Fruit fly (Drosophila melanogaster): ENCODE results near the gene ppk10.

The ppk10 gene

DNA sequence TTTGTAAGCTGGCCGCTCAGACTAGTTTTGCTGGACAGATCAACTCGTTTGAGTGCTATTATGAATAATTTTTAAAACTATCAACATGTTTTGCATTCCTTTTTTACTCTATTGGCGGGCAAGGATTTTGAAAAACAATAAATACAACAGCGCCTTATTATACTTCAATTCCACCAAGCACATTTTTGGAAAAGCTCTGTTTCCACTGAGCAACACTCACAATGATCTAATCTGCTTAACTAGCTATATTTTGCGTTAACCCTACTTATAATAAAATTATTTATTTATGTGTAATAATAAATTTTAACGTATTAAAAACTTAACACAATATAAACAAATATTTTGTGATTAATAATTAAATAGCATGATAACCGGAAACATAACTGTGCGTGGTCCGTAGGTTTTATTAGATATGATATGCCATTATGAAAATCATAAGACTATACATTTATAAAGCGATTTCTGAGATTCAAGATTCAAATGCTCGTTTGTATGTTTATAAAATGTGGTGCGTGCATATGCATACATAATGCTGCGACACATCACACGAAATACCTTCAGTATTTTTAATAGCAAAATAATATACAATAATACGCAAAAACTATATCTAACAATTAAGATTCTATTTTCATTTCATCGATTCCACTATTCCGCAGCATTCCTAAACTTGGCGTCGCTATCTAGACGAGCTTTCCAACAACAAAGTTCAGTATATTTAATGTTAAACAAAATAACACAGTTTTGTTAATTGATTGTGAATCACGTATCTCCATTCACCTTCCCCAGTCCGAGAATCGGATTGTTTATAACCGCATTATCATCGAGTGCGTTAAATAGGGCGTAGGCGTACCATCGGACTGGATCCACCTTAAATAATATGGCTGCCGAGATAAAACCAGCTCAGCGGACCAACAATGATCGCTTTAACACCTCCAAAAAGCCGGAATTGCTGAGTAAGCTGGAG lies 29.3 kb downstream of the ppk10 start, which contains the start of the genes pie and Wdfy2:
Gene pie (minus strand): TSS at position 138 of the 964 bp plus-strand sequence.
Gene Wdfy2 (plus strand): TSS at position 649 of the 964 bp plus-strand sequence.
- no peak for TF ChIP-seq CG17801 (GFP tag; optimal IDR thresholded peaks at IDR 0.05; ENCODE audit: partially characterized antibody)

DNA sequence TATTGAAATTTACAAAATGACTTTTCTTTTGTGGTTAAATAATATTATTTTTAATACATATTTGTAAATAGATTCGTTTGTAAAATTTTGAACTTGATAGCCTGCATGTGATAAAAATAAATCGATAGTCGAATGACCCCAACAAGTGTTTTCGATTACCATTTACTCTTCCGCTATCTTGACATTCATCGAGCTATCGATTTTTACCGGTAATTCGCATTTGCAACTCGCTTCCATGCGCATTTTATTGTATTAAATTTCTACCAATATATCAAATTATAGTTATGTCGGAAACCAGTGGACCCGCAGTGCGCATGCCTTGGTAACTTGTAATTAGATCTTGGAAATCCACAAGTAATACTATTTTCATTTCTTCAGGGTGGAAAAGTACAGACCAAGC lies 33.2 kb downstream of the ppk10 start, which contains the start of gene RfC3:
Gene RfC3 (plus strand): TSS at position 210 of the 400 bp plus-strand sequence.
- TF ChIP-seq CG17801 (GFP tag; optimal IDR thresholded peaks at IDR 0.05; ENCODE audit: partially characterized antibody) = no peak

DNA sequence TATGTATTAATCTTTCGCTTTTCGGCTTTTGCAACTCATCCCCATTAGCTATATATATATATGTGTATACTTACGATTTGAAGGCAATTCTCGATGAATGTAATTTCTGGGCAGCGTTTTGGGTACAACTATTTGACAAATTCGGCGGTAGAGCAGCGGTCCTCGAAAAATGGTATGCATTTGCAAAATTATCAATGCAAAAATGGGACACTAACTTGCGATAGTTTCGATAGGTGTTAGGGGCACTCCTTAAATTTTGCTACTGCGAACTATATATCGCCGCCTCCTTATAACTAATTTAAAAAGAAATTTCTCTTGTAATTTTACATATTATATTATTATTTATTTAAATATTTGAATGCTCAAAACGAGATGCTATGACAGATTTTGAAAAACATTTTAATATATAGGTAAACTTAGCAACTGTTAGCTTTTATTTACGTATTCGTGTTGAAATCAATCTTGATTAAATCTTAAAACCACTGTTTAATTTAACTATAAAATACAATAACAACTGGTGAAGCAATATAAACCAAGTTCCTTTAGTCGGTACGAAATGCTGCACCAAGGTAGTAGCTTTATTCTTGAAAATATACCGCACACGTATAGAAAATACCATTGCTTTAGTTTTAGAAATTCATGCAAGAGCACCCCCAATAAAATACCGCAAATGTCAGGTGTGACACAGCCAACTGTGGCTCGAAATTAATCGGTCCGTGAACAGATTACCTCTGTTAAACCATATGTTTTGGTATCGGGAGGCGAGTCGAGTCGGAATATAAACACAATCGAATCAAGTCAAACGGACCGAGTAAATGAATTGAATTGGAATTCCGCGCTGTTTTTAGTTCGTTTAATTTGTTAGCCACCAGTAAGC lies 38.7 kb downstream of the ppk10 start, which contains the start of the genes CG5355 and Klp31E:
Gene CG5355 (minus strand): TSS at position 213 of the 877 bp plus-strand sequence.
Gene Klp31E (plus strand): TSS at position 767 of the 877 bp plus-strand sequence.
- no peak for TF ChIP-seq CG17801 (GFP tag; optimal IDR thresholded peaks at IDR 0.05; ENCODE audit: partially characterized antibody)

DNA sequence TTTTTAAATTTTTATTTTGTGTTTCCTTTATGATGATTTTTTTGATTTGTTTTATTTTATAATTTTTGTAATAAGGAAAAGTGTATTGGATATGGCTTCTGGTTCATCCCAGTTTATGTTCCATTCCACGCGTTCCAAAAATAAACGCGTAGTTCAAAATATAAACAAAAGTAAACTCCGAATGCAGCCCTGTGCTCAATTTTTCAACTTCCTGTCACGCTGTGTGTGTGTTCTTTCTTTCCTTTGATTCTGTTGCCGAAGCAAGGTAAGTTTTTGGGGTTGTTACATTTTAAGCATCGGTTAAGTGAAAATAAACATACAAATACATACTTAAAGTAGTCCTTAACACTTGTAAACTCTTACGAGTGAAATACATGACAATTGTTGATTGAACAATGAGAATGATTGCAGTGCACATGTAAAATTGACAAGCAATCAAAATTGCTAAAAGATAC lies 44.0 kb downstream of the ppk10 start, which contains the start of the genes Ip259 and RpS27A:
Gene Ip259 (plus strand): TSS at position 231 of the 455 bp plus-strand sequence.
Gene RpS27A (plus strand): TSS at position 231 of the 455 bp plus-strand sequence.
- peak; percentile 83 for TF ChIP-seq CG17801 (GFP tag; optimal IDR thresholded peaks at IDR 0.05; ENCODE audit: partially characterized antibody)

DNA sequence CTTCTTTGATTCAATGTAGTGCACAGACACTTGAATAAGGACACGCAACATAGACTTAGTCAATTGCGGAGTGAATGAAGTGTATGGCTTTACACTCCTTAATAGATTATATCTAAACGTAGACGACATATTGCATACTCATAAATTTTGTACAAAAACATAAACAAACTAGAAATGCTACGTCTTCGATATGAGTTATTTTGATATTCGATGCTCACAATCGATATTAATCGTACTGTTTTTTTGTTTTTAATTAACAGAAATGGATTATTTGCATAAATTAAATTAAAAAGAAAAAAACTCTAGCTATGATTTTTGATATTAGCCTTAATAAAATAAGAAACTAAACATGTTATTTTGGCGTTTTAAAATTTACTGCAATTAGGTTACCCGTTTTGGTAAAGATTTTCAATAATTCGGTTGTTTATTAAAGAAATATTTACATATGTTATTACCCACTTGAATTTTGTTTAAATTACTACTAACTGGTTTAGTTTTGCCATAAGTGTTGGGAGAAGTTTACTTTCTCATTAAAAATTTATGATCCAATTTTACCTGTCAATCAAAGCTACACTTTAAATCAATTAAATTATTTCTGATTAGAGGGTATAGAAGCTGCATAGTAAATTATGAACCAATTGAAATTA lies 47.1 kb downstream of the ppk10 start, which contains the start of the genes CG17768, LSm-4 and Ir31a:
Gene CG17768 (minus strand): TSS at position 196 of the 647 bp plus-strand sequence.
Gene LSm-4 (minus strand): TSS at position 196 of the 647 bp plus-strand sequence.
Gene Ir31a (plus strand): TSS at position 558 of the 647 bp plus-strand sequence.
- no peak for TF ChIP-seq CG17801 (GFP tag; optimal IDR thresholded peaks at IDR 0.05; ENCODE audit: partially characterized antibody)

DNA sequence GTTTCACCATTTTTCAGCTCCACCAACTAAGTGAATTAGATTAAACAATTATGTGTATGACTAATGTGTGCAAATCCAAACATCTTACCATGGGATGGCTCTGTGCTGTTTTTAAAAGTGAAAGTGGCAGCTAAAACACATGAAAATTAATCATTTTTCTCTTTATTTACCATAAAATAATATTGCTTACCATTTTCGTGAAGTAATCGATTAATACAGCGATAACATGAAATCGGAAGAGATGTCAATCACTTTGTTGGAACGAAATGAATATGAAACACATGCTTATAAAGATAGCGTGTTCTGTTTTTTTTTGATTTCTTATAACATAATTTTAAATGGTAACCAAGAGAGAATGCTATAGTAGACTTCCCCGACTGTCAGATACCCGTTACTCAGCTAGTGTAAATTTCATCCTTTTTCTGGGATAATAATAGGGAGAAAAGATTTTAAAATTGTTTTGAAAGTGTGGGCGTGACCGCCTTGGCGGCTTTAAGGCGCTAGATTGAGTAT lies 48.3 kb downstream of the ppk10 start:
- TF ChIP-seq CG17801 (GFP tag; optimal IDR thresholded peaks at IDR 0.05; ENCODE audit: partially characterized antibody) = no peak

Measured in ovary, adult (tissue).